Worm (Caenorhabditis elegans): Measurements from ENCODE around the gene spp-10.

ce11 chrIV:8463716-8464115 lies 13.3 kb upstream of the spp-10 start, which contains the start of gene str-176:
- TF ChIP-seq nhr-76 (tag; optimal IDR thresholded peaks at IDR 0.05), result no peak
- no peak for TF ChIP-seq mdl-1 (tag; optimal IDR thresholded peaks at IDR 0.05)
